Worm (Caenorhabditis elegans): ENCODE data around the gene C05B5.5.
"Not testable (repeated sequence)": the region's sequence is repeated elsewhere in the genome, so short reads cannot be mapped to it uniquely, and the experiment has no call there.

C05B5.5 gene

ce11 chrIII:10027947-10028346, 26.8 kb downstream of the C05B5.5 start, which contains the start of gene ins-23:
TSS of gene ins-23 (plus strand) at chrIII:10028247.
- TF ChIP-seq W03F9.2 (tag; optimal IDR thresholded peaks at IDR 0.05) (no peak), him-1 (tag; optimal IDR thresholded peaks at IDR 0.05) (no peak), dao-5 (tag; optimal IDR thresholded peaks at IDR 0.05) (no peak)

DNA sequence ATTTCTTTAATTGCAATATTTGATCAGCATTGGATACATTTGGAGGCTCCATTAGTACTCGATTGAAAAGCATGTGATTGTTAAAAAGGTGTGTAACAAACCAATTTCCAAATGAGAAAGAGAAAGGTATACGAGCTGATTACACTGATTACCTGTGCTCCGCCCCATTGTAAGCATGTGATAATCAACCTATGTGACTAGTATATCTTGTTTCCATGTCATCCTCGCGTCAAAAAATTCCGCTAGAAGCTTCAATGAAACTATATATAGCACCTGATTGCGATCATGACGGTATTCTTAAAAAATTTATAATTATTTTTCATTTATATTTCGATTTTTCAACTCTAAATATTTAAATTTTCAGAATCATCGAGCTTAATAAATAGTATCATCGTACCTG, 29.4 kb downstream of the C05B5.5 start, which contains the start of gene M04D8.4:
Gene M04D8.4 (minus strand): TSS at position 101 of the 400 bp plus-strand sequence.
- no peak for TF ChIP-seq W03F9.2 (tag; optimal IDR thresholded peaks at IDR 0.05)
- TF ChIP-seq him-1 (tag; optimal IDR thresholded peaks at IDR 0.05), result no peak
- no peak for TF ChIP-seq dao-5 (tag; optimal IDR thresholded peaks at IDR 0.05)

- TF ChIP-seq him-1 (tag; optimal IDR thresholded peaks at IDR 0.05), result no peak
- TF ChIP-seq dao-5 (tag; optimal IDR thresholded peaks at IDR 0.05), result no peak
- no peak for TF ChIP-seq W03F9.2 (tag; optimal IDR thresholded peaks at IDR 0.05)
Measured at ce11 chrIII:10033213-10033612, 32.1 kb downstream of the C05B5.5 start, which contains the start of gene M04D8.5. TSS of gene M04D8.5 (minus strand) at chrIII:10033313.

- no peak for TF ChIP-seq dao-5 (tag; optimal IDR thresholded peaks at IDR 0.05)
- TF ChIP-seq W03F9.2 (tag; optimal IDR thresholded peaks at IDR 0.05), result no peak
- TF ChIP-seq him-1 (tag; optimal IDR thresholded peaks at IDR 0.05), result no peak
Measured at ce11 chrIII:10033881-10034280, 32.7 kb downstream of the C05B5.5 start, which contains the start of gene M04D8.8. TSS of gene M04D8.8 (plus strand) at chrIII:10034181.

- TF ChIP-seq him-1 (tag; optimal IDR thresholded peaks at IDR 0.05) (no peak), W03F9.2 (tag; optimal IDR thresholded peaks at IDR 0.05) (no peak), dao-5 (tag; optimal IDR thresholded peaks at IDR 0.05) (no peak)
Measured at ce11 chrIII:10035783-10036182, 34.6 kb downstream of the C05B5.5 start, which contains the start of gene xbx-3. TSS of gene xbx-3 (plus strand) at chrIII:10035945.

ce11 chrIII:10037150-10037549, 36.0 kb downstream of the C05B5.5 start, which contains the start of gene M04D8.7:
TSS of gene M04D8.7 (plus strand) at chrIII:10037450.
- TF ChIP-seq W03F9.2 (tag; optimal IDR thresholded peaks at IDR 0.05), result no peak
- TF ChIP-seq him-1 (tag; optimal IDR thresholded peaks at IDR 0.05), result no peak
- TF ChIP-seq dao-5 (tag; optimal IDR thresholded peaks at IDR 0.05), result no peak

ce11 chrIII:10040013-10040412, 38.9 kb downstream of the C05B5.5 start, which contains the start of gene T16G12.7:
TSS of gene T16G12.7 (minus strand) at chrIII:10040113.
- TF ChIP-seq W03F9.2 (tag; optimal IDR thresholded peaks at IDR 0.05), result no peak
- TF ChIP-seq him-1 (tag; optimal IDR thresholded peaks at IDR 0.05), result no peak
- TF ChIP-seq dao-5 (tag; optimal IDR thresholded peaks at IDR 0.05), result no peak

- TF ChIP-seq him-1 (tag; optimal IDR thresholded peaks at IDR 0.05), result no peak
- TF ChIP-seq dao-5 (tag; optimal IDR thresholded peaks at IDR 0.05), result no peak
- TF ChIP-seq W03F9.2 (tag; optimal IDR thresholded peaks at IDR 0.05), result no peak
Measured at ce11 chrIII:10049682-10050081, 48.5 kb downstream of the C05B5.5 start, which contains the start of gene T16G12.1. TSS of gene T16G12.1 (minus strand) at chrIII:10049857.

DNA sequence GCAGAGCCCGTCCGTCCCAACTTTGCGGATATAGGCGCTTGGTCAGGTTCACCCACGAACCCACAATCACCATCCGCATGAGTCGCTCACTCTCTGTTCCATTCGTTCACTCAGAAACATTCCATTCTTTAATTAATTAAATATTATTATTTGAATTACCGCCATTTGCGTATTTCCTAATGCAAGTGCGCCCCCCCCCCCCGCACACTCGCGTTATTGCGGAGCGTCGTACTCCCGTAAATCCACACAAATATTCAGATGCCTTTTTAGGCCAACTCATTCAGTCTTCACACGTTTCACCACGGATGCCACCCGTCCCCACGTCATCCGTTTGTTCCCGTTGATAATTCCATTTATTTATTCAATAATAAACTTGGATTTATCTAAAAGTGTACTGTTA, 49.2 kb downstream of the C05B5.5 start, which contains the start of gene T16G12.3:
Gene T16G12.3 (plus strand): TSS at position 301 of the 400 bp plus-strand sequence.
- not testable (repeated sequence) for TF ChIP-seq him-1, dao-5, W03F9.2 (tag; optimal IDR thresholded peaks at IDR 0.05)

DNA sequence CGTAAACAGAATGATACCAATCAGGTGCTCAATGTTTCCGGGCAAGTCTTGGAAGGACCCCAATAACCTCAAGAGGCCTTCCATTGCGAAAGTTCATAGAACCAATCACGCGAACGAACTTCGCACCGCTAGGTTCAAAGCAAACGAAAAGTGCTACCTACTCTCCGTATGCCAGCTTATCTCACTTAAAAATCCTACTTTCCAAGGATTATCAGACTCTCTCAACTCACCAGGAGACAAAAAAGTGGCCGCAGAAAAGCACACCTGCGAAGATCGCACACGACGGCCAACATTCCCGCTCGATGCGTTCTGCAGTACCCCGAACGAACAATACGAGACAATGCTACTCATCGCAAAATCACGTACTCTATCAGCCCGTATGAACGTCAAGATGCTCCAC, 52.2 kb downstream of the C05B5.5 start, which contains the start of gene T16G12.12:
Gene T16G12.12 (plus strand): TSS at position 301 of the 400 bp plus-strand sequence.
- TF ChIP-seq him-1, dao-5, W03F9.2 (tag; optimal IDR thresholded peaks at IDR 0.05): not testable (repeated sequence)
